Worm (Caenorhabditis elegans) whole organism, young adult: Measurements from ENCODE around the gene nhr-37.

Experiments
- B0261.1 ChIP-seq: sonication (generic microtip); optimal IDR thresholded peaks from 2 replicates; lab custom pipeline; 2016; ENCODE audit warnings: mild to moderate bottlenecking, missing genetic modification characterization, moderate library complexity, missing compliant biosample characterization
- B0336.3 ChIP-seq: fragments of 200-800 bp; sonication (Bioruptor generic); IDR thresholded peaks from 2 replicates; pipeline ENCODE4 v1.3.6; 2022; ENCODE audit warnings: missing genetic modification characterization, missing compliant biosample characterization
- D2030.7 ChIP-seq: fragments of 200-800 bp; sonication (Bioruptor generic); IDR thresholded peaks from 2 replicates; pipeline ENCODE4 v1.3.6; 2022; ENCODE audit warnings: missing genetic modification reagents, missing genetic modification characterization, missing compliant biosample characterization
- F10E7.11 ChIP-seq: sonication (generic microtip); optimal IDR thresholded peaks from 2 replicates; lab custom pipeline; 2017; ENCODE audit warnings: mild to moderate bottlenecking, missing genetic modification characterization, moderate library complexity, missing compliant biosample characterization
- F33H1.4 ChIP-seq: fragments of 200-800 bp; sonication (Bioruptor generic); IDR thresholded peaks from 2 replicates; pipeline ENCODE4 v1.3.6; 2022; ENCODE audit warnings: missing genetic modification reagents, missing genetic modification characterization, missing compliant biosample characterization
- F37B4.10 ChIP-seq: fragments of 200-800 bp; sonication (Bioruptor generic); IDR thresholded peaks from 2 replicates; pipeline ENCODE4 v1.3.6; 2022; ENCODE audit warnings: missing genetic modification characterization, missing compliant biosample characterization
- F52B5.7 ChIP-seq: sonication (generic microtip); optimal IDR thresholded peaks from 2 replicates; lab custom pipeline; 2016; ENCODE audit warnings: mild to moderate bottlenecking, missing genetic modification characterization, missing compliant biosample characterization
- F55B11.4 ChIP-seq: sonication (generic microtip); optimal IDR thresholded peaks from 2 replicates; lab custom pipeline; 2016; ENCODE audit warnings: missing compliant biosample characterization, missing genetic modification characterization, borderline replicate concordance; ENCODE audit not compliant: insufficient read depth
- T07F8.4 ChIP-seq: sonication (generic microtip); optimal IDR thresholded peaks from 2 replicates; lab custom pipeline; 2016; ENCODE audit warnings: mild to moderate bottlenecking, missing genetic modification characterization, moderate library complexity, missing compliant biosample characterization
- Y56A3A.18 ChIP-seq: fragments of 200-800 bp; sonication (Bioruptor generic); IDR thresholded peaks from 2 replicates; pipeline ENCODE4 v1.3.6; 2022; ENCODE audit warnings: missing genetic modification reagents, missing genetic modification characterization, missing compliant biosample characterization
- Y79H2A.3 ChIP-seq: fragments of 200-800 bp; sonication (Bioruptor generic); conservative IDR thresholded peaks from 2 replicates; pipeline ENCODE4 v1.3.6; 2022; ENCODE audit warnings: missing genetic modification reagents, missing genetic modification characterization, missing compliant biosample characterization
- ZK185.1 ChIP-seq: sonication (generic microtip); optimal IDR thresholded peaks from 2 replicates; lab custom pipeline; 2016; ENCODE audit warnings: mild to moderate bottlenecking, missing genetic modification characterization, missing compliant biosample characterization; ENCODE audit not compliant: poor library complexity, severe bottlenecking
- aptf-2 ChIP-seq: fragments of 200-800 bp; sonication (Bioruptor generic); conservative IDR thresholded peaks from 2 replicates; pipeline ENCODE4 v1.3.6; 2022; ENCODE audit warnings: missing genetic modification reagents, missing genetic modification characterization, missing compliant biosample characterization
- aptf-3 ChIP-seq: fragments of 200-800 bp; sonication (Bioruptor generic); IDR thresholded peaks from 2 replicates; pipeline ENCODE4 v1.3.6; 2022; ENCODE audit warnings: missing genetic modification characterization, missing compliant biosample characterization
- athp-1 ChIP-seq: sonication (generic microtip); optimal IDR thresholded peaks from 2 replicates; lab custom pipeline; 2017; ENCODE audit warnings: mild to moderate bottlenecking, missing genetic modification characterization, missing compliant biosample characterization
- attf-6 ChIP-seq: fragments of 200-800 bp; sonication (Bioruptor generic); IDR thresholded peaks from 2 replicates; pipeline ENCODE4 v1.3.6; 2022; ENCODE audit warnings: missing genetic modification reagents, missing genetic modification characterization, missing compliant biosample characterization
- bed-2 ChIP-seq: fragments of 200-800 bp; sonication (Bioruptor generic); IDR thresholded peaks from 2 replicates; pipeline ENCODE4 v1.3.6; 2022; ENCODE audit warnings: missing genetic modification reagents, missing genetic modification characterization, missing compliant biosample characterization
- cebp-2 ChIP-seq: fragments of 200-800 bp; sonication (Bioruptor generic); IDR thresholded peaks from 2 replicates; pipeline ENCODE4 v1.3.6; 2022; ENCODE audit warnings: missing genetic modification characterization, missing compliant biosample characterization
- ceh-27 ChIP-seq: fragments of 200-800 bp; sonication (Bioruptor generic); optimal IDR thresholded peaks from 2 replicates; lab custom pipeline; 2018; ENCODE audit warnings: mild to moderate bottlenecking, missing genetic modification characterization, moderate library complexity, missing compliant biosample characterization
- ceh-58 ChIP-seq: fragments of 200-800 bp; sonication (Bioruptor generic); IDR thresholded peaks from 2 replicates; pipeline ENCODE4 v1.3.6; 2022; ENCODE audit warnings: missing genetic modification characterization, missing compliant biosample characterization
- ceh-79 ChIP-seq: sonication (generic microtip); optimal IDR thresholded peaks from 2 replicates; lab custom pipeline; 2017; ENCODE audit warnings: mild to moderate bottlenecking, missing genetic modification characterization, missing compliant biosample characterization
- die-1 ChIP-seq: sonication (generic microtip); optimal IDR thresholded peaks from 2 replicates; lab custom pipeline; 2016; ENCODE audit warnings: missing genotype, mild to moderate bottlenecking, missing genetic modification characterization, missing compliant biosample characterization
- dox-1 ChIP-seq: fragments of 200-800 bp; sonication (Bioruptor generic); IDR thresholded peaks from 2 replicates; pipeline ENCODE4 v1.3.6; 2022; ENCODE audit warnings: missing genetic modification reagents, missing genetic modification characterization, missing compliant biosample characterization
- egl-18 ChIP-seq: fragments of 200-800 bp; sonication (Bioruptor generic); IDR thresholded peaks from 2 replicates; pipeline ENCODE4 v1.3.6; 2022; ENCODE audit warnings: missing genetic modification reagents, missing genetic modification characterization, missing compliant biosample characterization
- ets-4 ChIP-seq: fragments of 200-800 bp; sonication (Bioruptor generic); optimal IDR thresholded peaks from 2 replicates; lab custom pipeline; 2018; ENCODE audit warnings: mild to moderate bottlenecking, missing genetic modification characterization, missing compliant biosample characterization
- hlh-26 ChIP-seq: fragments of 200-800 bp; sonication (Bioruptor generic); conservative IDR thresholded peaks from 2 replicates; pipeline ENCODE4 v1.3.6; 2022; ENCODE audit warnings: missing genetic modification reagents, missing genetic modification characterization, missing compliant biosample characterization
- hmg-20 ChIP-seq: fragments of 200-800 bp; sonication (Bioruptor generic); IDR thresholded peaks from 2 replicates; pipeline ENCODE4 v1.3.6; 2022; ENCODE audit warnings: missing genetic modification reagents, missing genetic modification characterization, missing compliant biosample characterization
- lin-26 ChIP-seq: fragments of 200-800 bp; sonication (Bioruptor generic); IDR thresholded peaks from 2 replicates; pipeline ENCODE4 v1.3.6; 2022; ENCODE audit warnings: missing genetic modification reagents, missing genetic modification characterization, missing compliant biosample characterization
- lin-54 ChIP-seq: fragments of 200-800 bp; sonication (Bioruptor generic); optimal IDR thresholded peaks from 2 replicates; lab custom pipeline; 2018; ENCODE audit warnings: mild to moderate bottlenecking, missing genetic modification characterization, missing compliant biosample characterization
- lsy-27 ChIP-seq: sonication (generic microtip); optimal IDR thresholded peaks from 2 replicates; lab custom pipeline; 2017; ENCODE audit warnings: missing genetic modification characterization, mild to moderate bottlenecking, missing compliant biosample characterization, antibody characterized with exemption, missing genotype, borderline replicate concordance; ENCODE audit not compliant: insufficient read depth
- nfya-2 ChIP-seq: fragments of 200-800 bp; sonication (Bioruptor generic); IDR thresholded peaks from 2 replicates; pipeline ENCODE4 v1.3.6; 2022; ENCODE audit warnings: missing genetic modification reagents, missing genetic modification characterization, missing compliant biosample characterization
- pha-4 ChIP-seq: fragments of 150-350 bp; sonication (generic microtip); optimal IDR thresholded peaks from 2 replicates; lab custom pipeline; 2014; ENCODE audit warnings: missing biosample characterization, missing genetic modification reagents, missing genetic modification characterization
- rcor-1 ChIP-seq: fragments of 200-800 bp; sonication (Bioruptor generic); IDR thresholded peaks from 2 replicates; pipeline ENCODE4 v1.3.6; 2022; ENCODE audit warnings: missing genetic modification reagents, missing genetic modification characterization, missing compliant biosample characterization
- rec-8 ChIP-seq, 2 experiments: sonication (generic microtip); optimal IDR thresholded peaks; 2 replicates each; lab custom pipeline; 2016; ENCODE audit warnings: mild to moderate bottlenecking in 2 of 2, missing genetic modification characterization in 2 of 2, missing genetic modification reagents in 2 of 2, missing genotype in 2 of 2, missing biosample characterization in 1 of 2, missing compliant biosample characterization in 1 of 2, moderate library complexity in 1 of 2
- sea-2 ChIP-seq: fragments of 200-800 bp; sonication (Bioruptor generic); IDR thresholded peaks from 2 replicates; pipeline ENCODE4 v1.3.6; 2022; ENCODE audit warnings: missing genetic modification characterization, missing compliant biosample characterization
- snpc-1.1 ChIP-seq: sonication (generic microtip); optimal IDR thresholded peaks from 2 replicates; lab custom pipeline; 2017; ENCODE audit warnings: missing genetic modification characterization, mild to moderate bottlenecking, missing compliant biosample characterization, antibody characterized with exemption, moderate library complexity, missing genotype, missing genetic modification reagents; ENCODE audit not compliant: insufficient read depth
- somi-1 ChIP-seq: fragments of 200-800 bp; sonication (Bioruptor generic); optimal IDR thresholded peaks from 2 replicates; lab custom pipeline; 2018; ENCODE audit warnings: mild to moderate bottlenecking, missing genetic modification characterization, missing compliant biosample characterization
- sptf-2 ChIP-seq: fragments of 200-800 bp; sonication (Bioruptor generic); optimal IDR thresholded peaks from 2 replicates; lab custom pipeline; 2018; ENCODE audit warnings: mild to moderate bottlenecking, missing genetic modification characterization, missing compliant biosample characterization
- tlf-1 ChIP-seq: fragments of 200-800 bp; sonication (Bioruptor generic); optimal IDR thresholded peaks from 2 replicates; lab custom pipeline; 2018; ENCODE audit warnings: mild to moderate bottlenecking, missing genetic modification characterization, missing compliant biosample characterization
- unc-130 ChIP-seq: sonication (generic microtip); optimal IDR thresholded peaks from 2 replicates; lab custom pipeline; 2016; ENCODE audit warnings: missing genetic modification reagents, missing genetic modification characterization, missing compliant biosample characterization
- unc-62 ChIP-seq: fragments of 150-350 bp; optimal IDR thresholded peaks from 2 replicates; lab custom pipeline; 2014; ENCODE audit warnings: missing biosample characterization, missing genetic modification reagents, missing genetic modification characterization
- xnd-1 ChIP-seq: sonication (generic microtip); optimal IDR thresholded peaks from 2 replicates; lab custom pipeline; 2016; ENCODE audit warnings: missing genotype, missing genetic modification reagents, missing genetic modification characterization, missing compliant biosample characterization
- zim-3 ChIP-seq: sonication (generic microtip); optimal IDR thresholded peaks from 2 replicates; lab custom pipeline; 2017; ENCODE audit warnings: mild to moderate bottlenecking, missing genetic modification characterization, moderate library complexity, missing compliant biosample characterization
- ztf-18 ChIP-seq: sonication (generic microtip); optimal IDR thresholded peaks from 2 replicates; lab custom pipeline; 2016; ENCODE audit warnings: missing genotype, mild to moderate bottlenecking, missing genetic modification characterization, missing compliant biosample characterization
- ztf-3 ChIP-seq: fragments of 200-800 bp; sonication (Bioruptor generic); optimal IDR thresholded peaks from 2 replicates; lab custom pipeline; 2018; ENCODE audit warnings: mild to moderate bottlenecking, missing genetic modification characterization, missing compliant biosample characterization
- ztf-6 ChIP-seq: fragments of 200-800 bp; sonication (Bioruptor generic); IDR thresholded peaks from 2 replicates; pipeline ENCODE4 v1.3.6; 2022; ENCODE audit warnings: missing genetic modification reagents, missing genetic modification characterization, missing compliant biosample characterization

nhr-37 gene

ce11 chrV:6590283-6590682, 31.7 kb upstream of the nhr-37 start, which contains the start of gene ZK1055.2 (continued):
- TF ChIP-seq lsy-27 (tag; lab: Kevin White, UChicago) = no peak
- TF ChIP-seq unc-130 = no peak
- TF ChIP-seq, all 124 proteins: peak for 0

DNA sequence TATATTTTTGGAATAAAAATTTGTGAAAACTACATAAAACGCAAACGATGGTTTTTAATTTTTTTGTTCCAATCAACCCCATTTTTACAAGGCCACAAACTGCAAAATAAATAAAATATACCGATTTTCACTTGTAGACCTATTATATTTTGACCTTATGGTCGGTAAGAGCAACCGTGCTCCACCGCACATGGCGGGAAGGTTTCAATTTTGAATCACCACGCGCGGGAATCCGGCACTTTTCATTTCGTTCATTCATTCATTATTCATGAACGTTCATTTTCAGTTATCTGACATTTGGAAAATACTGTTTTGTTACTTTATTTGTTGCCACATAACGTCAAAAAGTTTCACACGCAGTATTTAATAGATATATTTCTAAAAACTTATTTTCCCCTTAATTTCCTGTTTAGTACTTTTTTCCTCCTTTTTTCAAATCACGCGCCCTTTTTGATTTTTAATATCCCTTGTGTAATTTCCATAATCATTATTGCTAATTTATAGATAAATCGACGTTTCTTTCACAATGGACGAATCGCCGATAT, 28.2 kb upstream of the nhr-37 start, which contains the start of gene hcp-1:
Gene hcp-1, plus strand, starts transcription at position 495 of the 545 bp plus-strand sequence.
- TF ChIP-seq somi-1 (no peak), F55B11.4 (tag; lab: Kevin White, UChicago) (no peak), snpc-1.1 (tag; lab: Kevin White, UChicago) (peak; percentile 38), ceh-58 (GFP tag; lab: Robert Waterston, UW) (no peak), aptf-3 (GFP tag; lab: Robert Waterston, UW) (no peak), F33H1.4 (GFP tag; lab: Robert Waterston, UW) (peak; percentile 89), tlf-1 (GFP tag; lab: Kevin White, UChicago) (peak; percentile 93), xnd-1 (tag; lab: Kevin White, UChicago) (peak; percentile 99), sea-2 (GFP tag; lab: Robert Waterston, UW) (no peak), F10E7.11 (tag; lab: Kevin White, UChicago) (no peak), nfya-2 (GFP tag; lab: Robert Waterston, UW) (no peak), pha-4 (no peak), hlh-26 (GFP tag; lab: Robert Waterston, UW) (no peak), lin-26 (peak; percentile 27; the same call in 1 of the 2 replicates), aptf-2 (GFP tag; lab: Robert Waterston, UW) (no peak), unc-62 (GFP tag; lab: Kevin White, UChicago) (no peak), ZK185.1 (tag; lab: Kevin White, UChicago) (no peak), ceh-79 (no peak), hmg-20 (GFP tag; lab: Robert Waterston, UW) (0 out of 2 replicates have a peak, but pooled peaks have one; percentile 14), ztf-6 (GFP tag; lab: Robert Waterston, UW) (no peak), B0336.3 (GFP tag; lab: Robert Waterston, UW) (no peak), rcor-1 (GFP tag; lab: Robert Waterston, UW) (peak; percentile 92), attf-6 (GFP tag; lab: Robert Waterston, UW) (peak; percentile 79), Y56A3A.18 (GFP tag; lab: Robert Waterston, UW) (0 out of 2 replicates have a peak, but pooled peaks have one; percentile 28), F52B5.7 (tag; lab: Kevin White, UChicago) (no peak), athp-1 (tag; lab: Kevin White, UChicago) (no peak), lin-54 (GFP tag; lab: Kevin White, UChicago) (peak; percentile 96), egl-18 (no peak), sptf-2 (GFP tag; lab: Kevin White, UChicago) (no peak), bed-2 (no peak), die-1 (tag; lab: Kevin White, UChicago) (no peak), ztf-18 (peak; percentile 11), D2030.7 (peak; percentile 97), dox-1 (GFP tag; lab: Robert Waterston, UW) (peak; percentile 94; the same call in 1 of the 2 replicates), cebp-2 (GFP tag; lab: Robert Waterston, UW) (no peak), zim-3 (tag; lab: Kevin White, UChicago) (no peak), Y79H2A.3 (no peak), rec-8 (tag; optimal IDR thresholded peaks at IDR 0.05; lab: Kevin White, UChicago) (no peak), ceh-27 (GFP tag; lab: Kevin White, UChicago) (no peak), ztf-3 (GFP tag; lab: Kevin White, UChicago) (no peak), ets-4 (GFP tag; lab: Kevin White, UChicago) (no peak), B0261.1 (tag; lab: Kevin White, UChicago) (no peak), T07F8.4 (tag; lab: Kevin White, UChicago) (no peak), F37B4.10 (no peak)
